Worm (Caenorhabditis elegans): ENCODE measurements around the gene clec-28.

DNA sequence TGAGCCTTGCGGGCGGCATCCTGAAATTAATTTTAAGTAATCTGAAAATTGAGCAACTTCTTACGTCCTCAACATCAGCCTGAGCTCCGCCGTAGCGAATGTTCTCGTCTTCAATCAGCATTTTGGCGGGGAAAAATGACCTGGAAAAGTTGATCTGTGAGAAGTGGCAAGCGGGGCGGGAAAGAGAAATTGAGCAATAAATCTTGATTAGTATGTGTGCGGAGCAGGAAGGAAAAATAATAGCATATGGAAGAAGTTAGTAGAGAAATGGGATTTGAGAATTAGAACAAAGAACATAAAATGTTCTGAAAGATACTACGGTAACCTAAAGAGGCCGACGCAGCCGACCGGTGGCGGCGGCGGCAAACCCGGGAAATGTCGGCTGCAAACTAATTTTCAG lies 30.5 kb upstream of the clec-28 start, which contains the start of gene tni-3:
- TF ChIP-seq fos-1 (tag; optimal IDR thresholded peaks at IDR 0.05), result no peak
- TF ChIP-seq egl-27 (tag; optimal IDR thresholded peaks at IDR 0.05), result no peak
- no peak for TF ChIP-seq mxl-3 (GFP tag; optimal IDR thresholded peaks at IDR 0.05)
- no peak for TF ChIP-seq ama-1 (optimal IDR thresholded peaks at IDR 0.05)
- TF ChIP-seq ces-1 (GFP tag; optimal IDR thresholded peaks at IDR 0.05), result no peak
- TF ChIP-seq jun-1 (tag; optimal IDR thresholded peaks at IDR 0.05), result no peak
- no peak for TF ChIP-seq snpc-4 (tag; optimal IDR thresholded peaks at IDR 0.05)
- TF ChIP-seq ztf-11 (tag; optimal IDR thresholded peaks at IDR 0.05), result no peak
- TF ChIP-seq spr-3 (GFP tag; optimal IDR thresholded peaks at IDR 0.05), result no peak
- no peak for TF ChIP-seq egl-43 (GFP tag; IDR thresholded peaks at IDR 0.05)

Measured in whole organism, L4 larva.